Fruit fly (Drosophila melanogaster): ENCODE results near the gene SpdS.

dm6 chr3R:9618331-9618730 lies 13.1 kb upstream of the SpdS start:
- TF ChIP-seq CG12605 (GFP tag; IDR thresholded peaks at IDR 0.05) (peak; percentile 86), EcR (GFP tag; optimal IDR thresholded peaks at IDR 0.05) (no peak), Pif1B (GFP tag; optimal IDR thresholded peaks at IDR 0.05) (peak; percentile 10), rn (GFP tag; IDR thresholded peaks at IDR 0.05) (peak; percentile 81), gl (tag; optimal IDR thresholded peaks at IDR 0.05) (no peak)
